Fruit fly (Drosophila melanogaster): ENCODE results near the gene CG6569.
A peak's percentile ranks its signal among the peaks of the same experiment; 100 is the strongest.

The CG6569 gene

dm6 chr3R:21853618-21854573 is 13.8 kb downstream of the CG6569 start (continued):
- TF ChIP-seq Dfd (GFP tag; optimal IDR thresholded peaks at IDR 0.05) (no peak), dsf (GFP tag; optimal IDR thresholded peaks at IDR 0.05; ENCODE audit: borderline replicate concordance) (no peak), sv (GFP tag; optimal IDR thresholded peaks at IDR 0.05) (no peak), foxo (GFP tag; optimal IDR thresholded peaks at IDR 0.05) (peak; percentile 31 to 64), Rel (GFP tag; optimal IDR thresholded peaks at IDR 0.05) (peak; percentile 91), Rel (tag; optimal IDR thresholded peaks at IDR 0.05) (no peak), Dif (GFP tag; optimal IDR thresholded peaks at IDR 0.05; ENCODE audit: partially characterized antibody) (peak; percentile 94)

- TF ChIP-seq Hnf4 (GFP tag; optimal IDR thresholded peaks at IDR 0.05) (no peak), fru (GFP tag; optimal IDR thresholded peaks at IDR 0.05) (peak; percentile 9), Hr83 (GFP tag; optimal IDR thresholded peaks at IDR 0.05; ENCODE audit: poor library complexity, severe bottlenecking) (peak; percentile 2), Rel (GFP tag; optimal IDR thresholded peaks at IDR 0.05) (no peak), Rel (tag; optimal IDR thresholded peaks at IDR 0.05) (peak; percentile 10), psq (GFP tag; optimal IDR thresholded peaks at IDR 0.05) (peak; percentile 75), rgr (GFP tag; optimal IDR thresholded peaks at IDR 0.05) (peak; percentile 22), OdsH (GFP tag; optimal IDR thresholded peaks at IDR 0.05) (peak; percentile 7), sage (GFP tag; optimal IDR thresholded peaks at IDR 0.05) (no peak)
These were observed 15.0 kb downstream of the CG6569 start for dm6 chr3R:21852579-21853233.

- TF ChIP-seq brk (GFP tag; optimal IDR thresholded peaks at IDR 0.05) = no peak
- TF ChIP-seq HLH106 (tag; optimal IDR thresholded peaks at IDR 0.05) = no peak
- TF ChIP-seq Mio (GFP tag; optimal IDR thresholded peaks at IDR 0.05) = no peak
- TF ChIP-seq fru (GFP tag; optimal IDR thresholded peaks at IDR 0.05) = no peak
- TF ChIP-seq foxo (GFP tag; optimal IDR thresholded peaks at IDR 0.05) = no peak
- no peak for TF ChIP-seq ey (GFP tag; optimal IDR thresholded peaks at IDR 0.05)
- no peak for TF ChIP-seq sage (GFP tag; optimal IDR thresholded peaks at IDR 0.05)
- TF ChIP-seq jim (GFP tag; optimal IDR thresholded peaks at IDR 0.05) = no peak
- no peak for TF ChIP-seq Abd-B (GFP tag; optimal IDR thresholded peaks at IDR 0.05)
- TF ChIP-seq pan (optimal IDR thresholded peaks at IDR 0.05) = no peak
- no peak for TF ChIP-seq br (GFP tag; optimal IDR thresholded peaks at IDR 0.05)
- no peak for TF ChIP-seq Rel (GFP tag; optimal IDR thresholded peaks at IDR 0.05)
- peak; percentile 51 for TF ChIP-seq Rel (tag; optimal IDR thresholded peaks at IDR 0.05)
- TF ChIP-seq CrebA (GFP tag; optimal IDR thresholded peaks at IDR 0.05; ENCODE audit: borderline replicate concordance) = peak; percentile 58
- TF ChIP-seq dl (GFP tag; optimal IDR thresholded peaks at IDR 0.05; ENCODE audit: insufficient read depth in 1 of 2, partially characterized antibody in 2 of 2) = no peak
- peak; percentile 36 for TF ChIP-seq Dif (GFP tag; optimal IDR thresholded peaks at IDR 0.05; ENCODE audit: partially characterized antibody)
- TF ChIP-seq dmrt93B (GFP tag; optimal IDR thresholded peaks at IDR 0.05) = no peak
- TF ChIP-seq tai (GFP tag; optimal IDR thresholded peaks at IDR 0.05) = no peak
These were observed 15.8 kb downstream of the CG6569 start for dm6 chr3R:21851592-21852578.

dm6 chr3R:21849988-21850460 is 17.7 kb downstream of the CG6569 start:
- TF ChIP-seq Dfd (GFP tag; optimal IDR thresholded peaks at IDR 0.05) (no peak), CG32264 (GFP tag; optimal IDR thresholded peaks at IDR 0.05) (no peak), lola (GFP tag; optimal IDR thresholded peaks at IDR 0.05) (no peak), CG9705 (GFP tag; optimal IDR thresholded peaks at IDR 0.05) (no peak), CrebA (GFP tag; optimal IDR thresholded peaks at IDR 0.05; ENCODE audit: borderline replicate concordance) (no peak), psq (GFP tag; optimal IDR thresholded peaks at IDR 0.05) (peak; percentile 26), HLH106 (tag; optimal IDR thresholded peaks at IDR 0.05) (peak; percentile 3), tai (GFP tag; optimal IDR thresholded peaks at IDR 0.05) (no peak), pan (optimal IDR thresholded peaks at IDR 0.05) (no peak), br (GFP tag; optimal IDR thresholded peaks at IDR 0.05) (peak; percentile 40), dsf (GFP tag; optimal IDR thresholded peaks at IDR 0.05; ENCODE audit: borderline replicate concordance) (no peak), dmrt93B (GFP tag; optimal IDR thresholded peaks at IDR 0.05) (peak; percentile 24), sv (GFP tag; optimal IDR thresholded peaks at IDR 0.05) (no peak), N (GFP tag; optimal IDR thresholded peaks at IDR 0.05) (no peak), GATAd (GFP tag; optimal IDR thresholded peaks at IDR 0.05) (no peak), ey (GFP tag; optimal IDR thresholded peaks at IDR 0.05) (peak; percentile 51), Sp1 (GFP tag; optimal IDR thresholded peaks at IDR 0.05) (no peak), rgr (GFP tag; optimal IDR thresholded peaks at IDR 0.05) (peak; percentile 20), brk (GFP tag; optimal IDR thresholded peaks at IDR 0.05) (no peak), h (GFP tag; optimal IDR thresholded peaks at IDR 0.05) (peak; percentile 51), fru (GFP tag; optimal IDR thresholded peaks at IDR 0.05) (peak; percentile 29), Dif (GFP tag; optimal IDR thresholded peaks at IDR 0.05; ENCODE audit: partially characterized antibody) (no peak), Hr78 (GFP tag; optimal IDR thresholded peaks at IDR 0.05) (no peak), Myc (optimal IDR thresholded peaks at IDR 0.05) (no peak), Hr83 (GFP tag; optimal IDR thresholded peaks at IDR 0.05; ENCODE audit: poor library complexity, severe bottlenecking) (no peak), usp (GFP tag; optimal IDR thresholded peaks at IDR 0.05) (no peak), Mio (GFP tag; optimal IDR thresholded peaks at IDR 0.05) (no peak)

All from whole organism, wandering third instar larva.